Worm (Caenorhabditis elegans) whole organism, L3 larva: Measurements from ENCODE around the gene H20J04.7.

ENCODE experiments used
- R02D3.7 ChIP-seq: fragments of 150-350 bp; optimal IDR thresholded peaks from 2 replicates; lab custom pipeline; 2014; ENCODE audit warnings: missing biosample characterization, missing genetic modification characterization
- ceh-82 ChIP-seq: fragments of 150-350 bp; optimal IDR thresholded peaks from 2 replicates; lab custom pipeline; 2014; ENCODE audit warnings: missing biosample characterization, missing genetic modification characterization
- nfya-1 ChIP-seq: sonication (generic microtip); optimal IDR thresholded peaks from 2 replicates; lab custom pipeline; 2017; ENCODE audit warnings: missing genetic modification characterization, mild to moderate bottlenecking, missing compliant biosample characterization, antibody characterized with exemption, moderate library complexity; ENCODE audit not compliant: insufficient read depth
- nhr-237 ChIP-seq: fragments of 150-350 bp; optimal IDR thresholded peaks from 2 replicates; lab custom pipeline; 2014; ENCODE audit warnings: missing biosample characterization, missing genetic modification characterization
- pha-4 ChIP-seq: fragments of 150-350 bp; optimal IDR thresholded peaks from 2 replicates; lab custom pipeline; 2014; ENCODE audit warnings: missing biosample characterization, missing genetic modification reagents, missing genetic modification characterization
- skn-1 ChIP-seq: fragments of 150-350 bp; optimal IDR thresholded peaks from 2 replicates; lab custom pipeline; 2014; ENCODE audit warnings: missing biosample characterization, missing genetic modification characterization
- unc-39 ChIP-seq: sonication (generic microtip); optimal IDR thresholded peaks from 4 replicates; lab custom pipeline; 2017; ENCODE audit warnings: missing biosample characterization, missing genetic modification characterization

DNA sequence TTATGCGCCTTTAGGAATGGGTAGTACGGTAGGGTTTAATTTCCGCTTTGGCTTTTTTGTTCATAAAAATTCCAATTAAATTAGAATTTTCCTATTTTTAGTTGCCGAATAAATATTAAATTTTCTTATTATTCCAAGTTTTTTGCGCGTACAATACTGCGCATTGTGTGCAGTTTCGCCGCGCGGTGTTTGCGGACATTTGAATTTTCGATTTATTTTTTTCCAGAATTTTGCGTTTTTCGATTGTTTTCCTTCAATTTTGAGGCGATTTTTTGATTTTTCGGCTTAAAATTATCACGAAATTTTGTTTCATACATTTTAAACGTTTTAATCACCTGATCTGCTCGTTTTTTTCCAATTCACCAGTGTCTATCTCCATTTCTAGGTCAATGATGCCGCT lies 32.2 kb downstream of the H20J04.7 start, which contains the start of gene H20J04.6:
- TF ChIP-seq nfya-1, result peak; percentile 43
- no peak for TF ChIP-seq ceh-82
- TF ChIP-seq unc-39, result no peak
- TF ChIP-seq skn-1 (tag; lab: Kevin White, UChicago), result no peak
- TF ChIP-seq pha-4 (tag; lab: Kevin White, UChicago), result peak; percentile 63
- no peak for TF ChIP-seq nhr-237 (tag; lab: Kevin White, UChicago)
- no peak for TF ChIP-seq R02D3.7 (tag; lab: Kevin White, UChicago)
